Worm (Caenorhabditis elegans): ENCODE data around the gene K01A2.10.

ce11 chrII:356969-357368 lies 34.1 kb upstream of the K01A2.10 start, which contains the start of gene dmsr-4:
- no peak for TF ChIP-seq lsy-2 (tag; optimal IDR thresholded peaks at IDR 0.05)
- TF ChIP-seq nhr-12 (tag; optimal IDR thresholded peaks at IDR 0.05), result no peak
